Worm (Caenorhabditis elegans) whole organism, L1 larva: ENCODE results near the gene acc-1.

ENCODE experiments used
- F16B12.6 ChIP-seq: fragments of 150-350 bp; optimal IDR thresholded peaks from 2 replicates; lab custom pipeline; 2014; ENCODE audit warnings: missing biosample characterization, missing genetic modification characterization
- aha-1 ChIP-seq: fragments of 150-350 bp; optimal IDR thresholded peaks from 2 replicates; lab custom pipeline; 2014; ENCODE audit warnings: missing biosample characterization, missing genetic modification characterization
- dpl-1 ChIP-seq, 3 experiments: fragments of 150-350 bp in 2 of 3; sonication (generic microtip) in 1 of 3; optimal IDR thresholded peaks; 2 replicates each; lab custom pipeline; 2014 to 2017; ENCODE audit warnings: missing biosample characterization in 3 of 3, missing genetic modification characterization in 3 of 3, missing genetic modification reagents in 3 of 3
- dsc-1 ChIP-seq: sonication (generic microtip); optimal IDR thresholded peaks from 2 replicates; lab custom pipeline; 2016; ENCODE audit warnings: mild to moderate bottlenecking, missing genetic modification characterization, missing compliant biosample characterization
- lin-15B ChIP-seq: fragments of 150-350 bp; sonication (generic microtip); optimal IDR thresholded peaks from 3 replicates; lab custom pipeline; 2014; ENCODE audit warnings: missing biosample characterization, missing genetic modification characterization
- pag-3 ChIP-seq: sonication (generic microtip); optimal IDR thresholded peaks from 2 replicates; lab custom pipeline; 2017; ENCODE audit warnings: missing genetic modification characterization, mild to moderate bottlenecking, missing compliant biosample characterization, antibody characterized with exemption, borderline replicate concordance; ENCODE audit not compliant: insufficient read depth
- skn-1 ChIP-seq: fragments of 150-350 bp; optimal IDR thresholded peaks from 2 replicates; lab custom pipeline; 2014; ENCODE audit warnings: missing biosample characterization, missing genetic modification characterization
- unc-62 ChIP-seq: fragments of 150-350 bp; optimal IDR thresholded peaks from 2 replicates; lab custom pipeline; 2014; ENCODE audit warnings: missing biosample characterization, missing genetic modification reagents, missing genetic modification characterization
- ztf-4 ChIP-seq: fragments of 150-350 bp; optimal IDR thresholded peaks from 2 replicates; lab custom pipeline; 2014; ENCODE audit warnings: missing biosample characterization, missing genetic modification characterization

DNA sequence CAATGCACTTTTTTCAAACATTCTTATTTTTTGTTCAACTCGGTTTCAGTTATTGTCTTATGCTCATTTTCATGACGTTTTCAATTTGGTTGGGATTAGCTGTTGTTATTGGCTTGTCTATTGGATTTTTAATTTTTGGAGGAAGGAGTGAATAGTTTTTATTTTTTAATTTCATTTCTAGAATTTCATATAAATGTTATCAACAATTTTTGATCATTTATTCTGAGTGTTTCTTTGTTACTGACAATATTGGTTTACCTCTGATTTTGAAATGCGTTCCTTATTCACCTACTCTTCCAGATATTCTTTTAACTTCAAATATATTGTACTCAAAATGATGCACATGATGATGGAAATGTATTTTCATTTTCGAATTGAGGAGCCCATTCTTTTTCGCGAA, 3.8 kb upstream of the acc-1 start, which contains the start of gene F58G6.7:
- TF ChIP-seq lin-15B (tag; lab: Kevin White, UChicago) (no peak), aha-1 (tag; lab: Kevin White, UChicago) (no peak), dsc-1 (no peak), pag-3 (tag; lab: Kevin White, UChicago) (no peak), F16B12.6 (tag; lab: Kevin White, UChicago) (no peak), dpl-1 (GFP tag; optimal IDR thresholded peaks at IDR 0.05; lab: Kevin White, UChicago) (no peak), ztf-4 (tag; lab: Kevin White, UChicago) (no peak), unc-62 (GFP tag; lab: Kevin White, UChicago) (no peak), skn-1 (tag; lab: Kevin White, UChicago) (no peak)
